Worm (Caenorhabditis elegans) whole organism, late embryonic: ENCODE data around the gene F15G9.2.

ENCODE experiments used
- C08G9.2 ChIP-seq: sonication (generic microtip); optimal IDR thresholded peaks from 2 replicates; lab custom pipeline; 2016; ENCODE audit warnings: mild to moderate bottlenecking, missing genetic modification characterization, moderate library complexity, missing compliant biosample characterization
- ceh-18 ChIP-seq: sonication (generic microtip); optimal IDR thresholded peaks from 2 replicates; lab custom pipeline; 2016; ENCODE audit warnings: missing genetic modification characterization, missing compliant biosample characterization
- fkh-10 ChIP-seq: fragments of 150-350 bp; optimal IDR thresholded peaks from 2 replicates; lab custom pipeline; 2014; ENCODE audit warnings: missing biosample characterization, missing genetic modification reagents, missing genetic modification characterization
- nhr-11 ChIP-seq: fragments of 150-350 bp; optimal IDR thresholded peaks from 2 replicates; lab custom pipeline; 2014; ENCODE audit warnings: missing biosample characterization, missing genetic modification characterization
- pag-3 ChIP-seq: sonication (generic microtip); optimal IDR thresholded peaks from 2 replicates; lab custom pipeline; 2016; ENCODE audit warnings: missing compliant biosample characterization, missing genetic modification characterization, borderline replicate concordance
- pqm-1 ChIP-seq: sonication (generic microtip); optimal IDR thresholded peaks from 2 replicates; lab custom pipeline; 2016; ENCODE audit warnings: missing genetic modification characterization, missing compliant biosample characterization

- no peak for TF ChIP-seq C08G9.2
- no peak for TF ChIP-seq fkh-10 (GFP tag; lab: Kevin White, UChicago)
- TF ChIP-seq ceh-18 (tag; lab: Kevin White, UChicago) = no peak
- no peak for TF ChIP-seq pqm-1 (tag; lab: Kevin White, UChicago)
- TF ChIP-seq pag-3 = no peak
- no peak for TF ChIP-seq nhr-11 (tag; lab: Kevin White, UChicago)
These were observed 26.2 kb downstream of the F15G9.2 start for ce11 chrX:9687264-9687663.
